Fruit fly (Drosophila melanogaster): ENCODE results near the gene CG18170.

Gene CG18170

DNA sequence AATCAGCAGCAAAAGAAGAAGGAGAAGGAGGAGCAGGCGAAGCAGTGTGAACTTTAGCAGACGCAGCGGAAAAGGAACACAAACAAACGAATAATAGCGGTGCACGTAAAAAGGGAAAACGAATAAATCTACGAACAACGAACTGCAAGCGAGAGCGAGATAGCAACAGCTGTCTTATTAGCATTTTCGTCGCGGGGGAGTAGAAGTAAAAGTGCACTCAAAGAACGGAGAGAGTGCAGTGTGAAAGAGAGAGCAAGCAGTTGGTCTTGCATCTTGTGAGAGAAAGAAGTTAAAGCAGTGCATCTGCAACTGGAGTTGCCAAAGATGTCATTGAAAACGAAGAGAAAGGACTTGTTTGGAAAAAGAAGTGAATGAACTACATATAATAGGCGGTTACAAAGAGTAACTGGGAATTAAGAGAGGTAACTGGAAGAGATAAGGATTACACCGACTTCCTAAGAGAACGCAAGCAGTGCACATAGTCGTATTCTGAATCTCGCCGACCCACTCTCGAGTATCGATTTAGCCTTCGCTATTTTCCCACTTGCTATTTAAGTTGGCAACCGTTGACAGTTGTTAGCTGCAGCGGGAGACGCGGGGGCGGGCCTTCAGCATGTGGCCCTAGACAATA, 9.8 kb upstream of the CG18170 start:
- TF ChIP-seq fu2 (GFP tag; optimal IDR thresholded peaks at IDR 0.05) = no peak
- peak; percentile 45 for TF ChIP-seq D (optimal IDR thresholded peaks at IDR 0.05)
- no peak for TF ChIP-seq D (GFP tag; optimal IDR thresholded peaks at IDR 0.05)
- peak; percentile 5 for TF ChIP-seq CG1832 (GFP tag; optimal IDR thresholded peaks at IDR 0.05)
- no peak for TF ChIP-seq CG16815 (GFP tag; optimal IDR thresholded peaks at IDR 0.05)
- TF ChIP-seq CG31365 (tag; optimal IDR thresholded peaks at IDR 0.05) = peak; percentile 94
- no peak for TF ChIP-seq vfl (GFP tag; optimal IDR thresholded peaks at IDR 0.05)
- TF ChIP-seq CG33557 (GFP tag; optimal IDR thresholded peaks at IDR 0.05) = peak; percentile 7
- peak in 1 of 2 experiments; percentile 92 for TF ChIP-seq insv (GFP tag; optimal IDR thresholded peaks at IDR 0.05)
- no peak for TF ChIP-seq Hr78 (GFP tag; optimal IDR thresholded peaks at IDR 0.05)
- no peak for TF ChIP-seq sim (GFP tag; IDR thresholded peaks at IDR 0.05)
- no peak for TF ChIP-seq hbn (GFP tag; IDR thresholded peaks at IDR 0.05; ENCODE audit: partially characterized antibody)
- TF ChIP-seq CG8290 (GFP tag; optimal IDR thresholded peaks at IDR 0.05) = no peak
- TF ChIP-seq CG8290 (tag; optimal IDR thresholded peaks at IDR 0.05) = peak in 1 of 2 experiments; percentile 78
- no peak for TF ChIP-seq pan (optimal IDR thresholded peaks at IDR 0.05)
- TF ChIP-seq pan (GFP tag; optimal IDR thresholded peaks at IDR 0.05 in 1 of 2, IDR thresholded peaks at IDR 0.05 in 1 of 2) = no peak
- no peak for TF ChIP-seq CG13894 (tag; optimal IDR thresholded peaks at IDR 0.05)
- no peak for TF ChIP-seq CG7271 (tag; optimal IDR thresholded peaks at IDR 0.05)
- no peak for TF ChIP-seq CG8281 (tag; optimal IDR thresholded peaks at IDR 0.05)
- no peak for TF ChIP-seq H2.0 (GFP tag; IDR thresholded peaks at IDR 0.05)
- no peak for TF ChIP-seq zen (tag; optimal IDR thresholded peaks at IDR 0.05)
- no peak for TF ChIP-seq Hr39 (optimal IDR thresholded peaks at IDR 0.05)
- no peak for TF ChIP-seq CG13287 (GFP tag; IDR thresholded peaks at IDR 0.05; ENCODE audit: partially characterized antibody)
- no peak for TF ChIP-seq CG4360 (GFP tag; IDR thresholded peaks at IDR 0.05)
- TF ChIP-seq bigmax (GFP tag; optimal IDR thresholded peaks at IDR 0.05) = no peak
- no peak for TF ChIP-seq CG12659 (GFP tag; optimal IDR thresholded peaks at IDR 0.05)
- no peak for TF ChIP-seq unc-4 (GFP tag; IDR thresholded peaks at IDR 0.05; ENCODE audit: partially characterized antibody)
- TF ChIP-seq h (optimal IDR thresholded peaks at IDR 0.05) = no peak
- TF ChIP-seq Oaz (GFP tag; IDR thresholded peaks at IDR 0.05) = no peak
- TF ChIP-seq lola (GFP tag; optimal IDR thresholded peaks at IDR 0.05) = no peak
- peak; percentile 72 for TF ChIP-seq vvl (GFP tag; IDR thresholded peaks at IDR 0.05)
- no peak for TF ChIP-seq en (GFP tag; optimal IDR thresholded peaks at IDR 0.05)
- no peak for TF ChIP-seq B-H1 (GFP tag; IDR thresholded peaks at IDR 0.05)
- no peak for TF ChIP-seq ash1 (GFP tag; optimal IDR thresholded peaks at IDR 0.05)
- TF ChIP-seq CG7963 (GFP tag; IDR thresholded peaks at IDR 0.05; ENCODE audit: partially characterized antibody) = 0 out of 3 replicates have a peak, but pooled peaks have one; percentile 8
- TF ChIP-seq dmrt99B (tag; optimal IDR thresholded peaks at IDR 0.05) = no peak
- no peak for TF ChIP-seq CG9727 (GFP tag; optimal IDR thresholded peaks at IDR 0.05)
- TF ChIP-seq CG11696 (GFP tag; IDR thresholded peaks at IDR 0.05) = no peak
- TF ChIP-seq Sry-δ (GFP tag; optimal IDR thresholded peaks at IDR 0.05) = no peak
- no peak for TF ChIP-seq CG31441 (GFP tag; IDR thresholded peaks at IDR 0.05)
- TF ChIP-seq ewg (GFP tag; optimal IDR thresholded peaks at IDR 0.05) = no peak
- TF ChIP-seq kay (GFP tag; optimal IDR thresholded peaks at IDR 0.05) = no peak
- TF ChIP-seq stwl (tag; optimal IDR thresholded peaks at IDR 0.05) = peak; percentile 27
- no peak for TF ChIP-seq al (GFP tag; IDR thresholded peaks at IDR 0.05)
- no peak for TF ChIP-seq chm (GFP tag; IDR thresholded peaks at IDR 0.05)
- TF ChIP-seq sna (GFP tag; IDR thresholded peaks at IDR 0.05; ENCODE audit: partially characterized antibody) = no peak
- no peak for TF ChIP-seq CG5953 (GFP tag; IDR thresholded peaks at IDR 0.05)
- no peak for TF ChIP-seq zf30C (GFP tag; optimal IDR thresholded peaks at IDR 0.05)
- TF ChIP-seq CG9215 (GFP tag; IDR thresholded peaks at IDR 0.05) = no peak
- no peak for TF ChIP-seq nerfin-1 (tag; optimal IDR thresholded peaks at IDR 0.05)
- no peak for TF ChIP-seq gsb (GFP tag; IDR thresholded peaks at IDR 0.05)

All from whole organism, embryonic.